Worm (Caenorhabditis elegans) whole organism, L4 larva: ENCODE measurements around the gene B0228.9.

ENCODE experiments used
- ama-1 ChIP-seq: fragments of 150-350 bp; optimal IDR thresholded peaks from 2 replicates; lab custom pipeline; 2014; ENCODE audit warnings: inconsistent platforms, mixed read lengths
- ceh-82 ChIP-seq: sonication (generic microtip); optimal IDR thresholded peaks from 2 replicates; lab custom pipeline; 2017; ENCODE audit warnings: missing biosample characterization, missing genetic modification characterization
- fkh-10 ChIP-seq: fragments of 150-350 bp; optimal IDR thresholded peaks from 2 replicates; lab custom pipeline; 2014; ENCODE audit warnings: missing biosample characterization, missing genetic modification reagents, missing genetic modification characterization
- lin-13 ChIP-seq: fragments of 150-350 bp; optimal IDR thresholded peaks from 2 replicates; lab custom pipeline; 2014; ENCODE audit warnings: missing biosample characterization, missing genetic modification reagents, missing genetic modification characterization
- lin-29 ChIP-seq: fragments of 200-800 bp; sonication (Bioruptor generic); IDR thresholded peaks from 2 replicates; pipeline ENCODE4 v1.3.6; 2022; ENCODE audit warnings: missing genetic modification reagents, missing genetic modification characterization, missing compliant biosample characterization
- nhr-102 ChIP-seq: sonication (generic microtip); optimal IDR thresholded peaks from 2 replicates; lab custom pipeline; 2016; ENCODE audit warnings: mild to moderate bottlenecking, missing genetic modification characterization, moderate library complexity, missing compliant biosample characterization
- nhr-237 ChIP-seq: sonication (generic microtip); optimal IDR thresholded peaks from 2 replicates; lab custom pipeline; 2017; ENCODE audit warnings: missing biosample characterization, missing genetic modification characterization
- nhr-25 ChIP-seq: sonication (generic microtip); optimal IDR thresholded peaks from 2 replicates; lab custom pipeline; 2017; ENCODE audit warnings: missing genetic modification characterization, mild to moderate bottlenecking, missing compliant biosample characterization, antibody characterized with exemption, moderate library complexity, borderline replicate concordance; ENCODE audit not compliant: insufficient read depth
- unc-130 ChIP-seq: sonication (generic microtip); optimal IDR thresholded peaks from 2 replicates; lab custom pipeline; 2016; ENCODE audit warnings: missing genetic modification reagents, missing genetic modification characterization, missing compliant biosample characterization
- zfp-3 ChIP-seq: fragments of 200-800 bp; sonication (Bioruptor generic); conservative IDR thresholded peaks from 2 replicates; pipeline ENCODE4 v1.3.6; 2022; ENCODE audit warnings: missing genetic modification reagents, missing genetic modification characterization, missing compliant biosample characterization
- ztf-11 ChIP-seq: fragments of 150-350 bp; optimal IDR thresholded peaks from 2 replicates; lab custom pipeline; 2014; ENCODE audit warnings: missing biosample characterization, missing genetic modification characterization

DNA sequence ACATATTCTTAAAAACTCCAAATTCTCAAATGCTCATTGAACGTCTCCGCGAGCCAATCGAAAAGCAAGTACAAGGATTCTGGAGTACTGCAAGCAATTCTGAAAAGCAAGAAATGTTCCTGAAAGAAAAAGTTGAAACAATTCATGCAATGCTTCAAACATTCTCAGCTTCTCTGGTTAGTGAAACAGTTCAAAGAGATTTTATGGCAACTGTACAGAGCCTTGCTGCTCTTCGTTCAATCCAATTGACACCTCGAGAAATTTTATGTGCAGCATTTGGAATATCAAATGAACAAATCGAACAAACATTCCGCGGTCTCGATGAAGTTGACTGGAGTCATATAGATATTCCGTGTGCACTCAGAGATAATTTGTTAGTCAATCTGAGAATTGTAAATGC, 26.7 kb downstream of the B0228.9 start:
- TF ChIP-seq lin-13 (GFP tag; lab: Kevin White, UChicago) (no peak), ceh-82 (tag; lab: Kevin White, UChicago) (no peak), unc-130 (GFP tag; lab: Kevin White, UChicago) (no peak), nhr-237 (tag; lab: Kevin White, UChicago) (no peak), lin-29 (no peak), zfp-3 (GFP tag; lab: Robert Waterston, UW) (no peak), ztf-11 (tag; lab: Kevin White, UChicago) (no peak), ama-1 (lab: Kevin White, UChicago) (no peak), nhr-102 (no peak), nhr-25 (no peak), fkh-10 (no peak)
